Fruit fly (Drosophila melanogaster): ENCODE results near the gene TyrR.

The TyrR gene

dm6 chr3R:17781371-17781770 is 18.4 kb upstream of the TyrR start (continued):
- TF ChIP-seq Camta (GFP tag; optimal IDR thresholded peaks at IDR 0.05) (peak; percentile 72), Gsc (GFP tag; IDR thresholded peaks at IDR 0.05) (peak; percentile 40; the same call in 1 of the 2 replicates), Sin3A (optimal IDR thresholded peaks at IDR 0.05) (no peak), Aef1 (GFP tag; IDR thresholded peaks at IDR 0.05) (peak; percentile 85), sima (GFP tag; optimal IDR thresholded peaks at IDR 0.05) (peak; percentile 26), odd (GFP tag; optimal IDR thresholded peaks at IDR 0.05) (peak; percentile 35), run (tag; optimal IDR thresholded peaks at IDR 0.05) (peak; percentile 75), ssp (GFP tag; IDR thresholded peaks at IDR 0.05) (peak; percentile 68), wek (GFP tag; optimal IDR thresholded peaks at IDR 0.05) (peak; percentile 40), Sox100B (GFP tag; optimal IDR thresholded peaks at IDR 0.05) (peak; percentile 64), dmrt99B (tag; optimal IDR thresholded peaks at IDR 0.05) (peak; percentile 87), sqz (GFP tag; optimal IDR thresholded peaks at IDR 0.05) (peak; percentile 65), ewg (GFP tag; optimal IDR thresholded peaks at IDR 0.05) (peak; percentile 52), fru (optimal IDR thresholded peaks at IDR 0.05) (no peak), Nf-YB (GFP tag; optimal IDR thresholded peaks at IDR 0.05) (peak; percentile 40), CG17829 (tag; optimal IDR thresholded peaks at IDR 0.05) (peak; percentile 85), Fer3 (tag; optimal IDR thresholded peaks at IDR 0.05) (peak; percentile 73), ci (GFP tag; IDR thresholded peaks at IDR 0.05) (peak; percentile 90), CG15696 (tag; optimal IDR thresholded peaks at IDR 0.05) (peak; percentile 43), nau (GFP tag; optimal IDR thresholded peaks at IDR 0.05) (peak; percentile 54), chm (GFP tag; IDR thresholded peaks at IDR 0.05) (peak; percentile 82), CG10147 (GFP tag; optimal IDR thresholded peaks at IDR 0.05) (peak; percentile 49), Rx (GFP tag; IDR thresholded peaks at IDR 0.05) (peak; percentile 77), Poxn (GFP tag; IDR thresholded peaks at IDR 0.05) (no peak), pb (GFP tag; optimal IDR thresholded peaks at IDR 0.05) (peak; percentile 72), stwl (tag; optimal IDR thresholded peaks at IDR 0.05) (no peak), CG13123 (GFP tag; optimal IDR thresholded peaks at IDR 0.05) (no peak), cato (GFP tag; optimal IDR thresholded peaks at IDR 0.05; ENCODE audit: borderline replicate concordance) (peak; percentile 24), CG18476 (GFP tag; optimal IDR thresholded peaks at IDR 0.05) (peak; percentile 43), dmrt11E (tag; optimal IDR thresholded peaks at IDR 0.05) (no peak), PHDP (tag; optimal IDR thresholded peaks at IDR 0.05) (peak; percentile 77), trem (tag; optimal IDR thresholded peaks at IDR 0.05) (peak; percentile 34), ash1 (GFP tag; optimal IDR thresholded peaks at IDR 0.05) (no peak), fd96Cb (tag; optimal IDR thresholded peaks at IDR 0.05) (peak; percentile 68), Hand (GFP tag; optimal IDR thresholded peaks at IDR 0.05) (peak; percentile 33), Spps (tag; optimal IDR thresholded peaks at IDR 0.05) (no peak), br (optimal IDR thresholded peaks at IDR 0.05) (no peak), gt (GFP tag; IDR thresholded peaks at IDR 0.05) (peak; percentile 45; the same call in 1 of the 2 replicates), dati (GFP tag; IDR thresholded peaks at IDR 0.05) (peak; percentile 62; the same call in 1 of the 2 replicates), CG2678 (tag; optimal IDR thresholded peaks at IDR 0.05) (peak; percentile 93), CG34376 (GFP tag; optimal IDR thresholded peaks at IDR 0.05) (peak; percentile 41), CG33213 (GFP tag; optimal IDR thresholded peaks at IDR 0.05) (peak; percentile 62), CG6175 (GFP tag; IDR thresholded peaks at IDR 0.05) (peak; percentile 68; the same call in 2 of the 3 replicates), Dll (GFP tag; IDR thresholded peaks at IDR 0.05; ENCODE audit: partially characterized antibody) (no peak), CG17912 (GFP tag; optimal IDR thresholded peaks at IDR 0.05) (no peak), CG9215 (GFP tag; IDR thresholded peaks at IDR 0.05) (peak; percentile 82), ems (GFP tag; optimal IDR thresholded peaks at IDR 0.05) (peak; percentile 57), vvl (GFP tag; IDR thresholded peaks at IDR 0.05) (peak; percentile 94), CG4707 (GFP tag; optimal IDR thresholded peaks at IDR 0.05) (peak; percentile 47), Dek (tag; optimal IDR thresholded peaks at IDR 0.05) (peak; percentile 87), CG8359 (GFP tag; optimal IDR thresholded peaks at IDR 0.05; ENCODE audit: borderline replicate concordance) (peak; percentile 8), en (GFP tag; optimal IDR thresholded peaks at IDR 0.05) (peak; percentile 64)

Measured in whole organism, embryonic.